Fruit fly (Drosophila melanogaster) Kc167 (cell line): ENCODE results near the gene CG12241.

ENCODE experiments used
- Myc ChIP-seq: fragments of >200 bp; optimal IDR thresholded peaks from 2 replicates; lab custom pipeline; 2017; ENCODE audit warnings: missing external identifiers
- Sin3A ChIP-seq: fragments of >200 bp; optimal IDR thresholded peaks from 2 replicates; lab custom pipeline; 2018; ENCODE audit warnings: missing external identifiers
- h ChIP-seq: fragments of >200 bp; optimal IDR thresholded peaks from 3 replicates; lab custom pipeline; 2018; ENCODE audit warnings: missing external identifiers
- insv ChIP-seq: fragments of >200 bp; optimal IDR thresholded peaks from 3 replicates; lab custom pipeline; 2018; ENCODE audit warnings: missing external identifiers
- psq ChIP-seq: fragments of >200 bp; optimal IDR thresholded peaks from 2 replicates; lab custom pipeline; 2017; ENCODE audit warnings: missing external identifiers

dm6 chr3R:15196134-15197034 lies 22.7 kb upstream of the CG12241 start, which contains the start of the genes Kpc1 and CG42542:
- no peak for TF ChIP-seq Sin3A (lab: Kevin White, UChicago)
- TF ChIP-seq psq: no peak
- TF ChIP-seq insv (lab: Kevin White, UChicago): no peak
- no peak for TF ChIP-seq Myc (lab: Kevin White, UChicago)
- TF ChIP-seq h (lab: Kevin White, UChicago): no peak
